Worm (Caenorhabditis elegans): Measurements from ENCODE around the gene C31B8.12.

- TF ChIP-seq pes-1 (GFP tag; IDR thresholded peaks at IDR 0.05) (no peak), flt-1 (GFP tag; IDR thresholded peaks at IDR 0.05) (no peak), aly-1 (tag; optimal IDR thresholded peaks at IDR 0.05) (no peak), ama-1 (optimal IDR thresholded peaks at IDR 0.05) (no peak), scrt-1 (GFP tag; IDR thresholded peaks at IDR 0.05) (no peak), ets-7 (tag; optimal IDR thresholded peaks at IDR 0.05) (no peak), tbx-37 (GFP tag; conservative IDR thresholded peaks at IDR 0.05) (no peak), hmbx-1 (tag; optimal IDR thresholded peaks at IDR 0.05) (no peak), sea-1 (GFP tag; conservative IDR thresholded peaks at IDR 0.05) (no peak), hmg-4 (GFP tag; optimal IDR thresholded peaks at IDR 0.05) (no peak), B0310.2 (tag; optimal IDR thresholded peaks at IDR 0.05) (no peak), ceh-13 (GFP tag; optimal IDR thresholded peaks at IDR 0.05) (no peak), tra-4 (tag; optimal IDR thresholded peaks at IDR 0.05) (no peak)
Measured at ce11 chrV:2903227-2903626, 24.2 kb downstream of the C31B8.12 start, which contains the start of gene C31B8.7.

Measured in whole organism, early embryonic.